Worm (Caenorhabditis elegans) whole organism, L1 larva: ENCODE measurements around the gene H11E01.2.

Experiments used
- ceh-63 ChIP-seq: fragments of 200-800 bp; sonication (Bioruptor generic); optimal IDR thresholded peaks from 2 replicates; lab custom pipeline; 2018; ENCODE audit warnings: mild to moderate bottlenecking, missing genetic modification characterization, missing compliant biosample characterization
- nhr-90 ChIP-seq: sonication (generic microtip); optimal IDR thresholded peaks from 2 replicates; lab custom pipeline; 2016; ENCODE audit warnings: mild to moderate bottlenecking, missing genetic modification characterization, missing compliant biosample characterization; ENCODE audit not compliant: poor library complexity

DNA sequence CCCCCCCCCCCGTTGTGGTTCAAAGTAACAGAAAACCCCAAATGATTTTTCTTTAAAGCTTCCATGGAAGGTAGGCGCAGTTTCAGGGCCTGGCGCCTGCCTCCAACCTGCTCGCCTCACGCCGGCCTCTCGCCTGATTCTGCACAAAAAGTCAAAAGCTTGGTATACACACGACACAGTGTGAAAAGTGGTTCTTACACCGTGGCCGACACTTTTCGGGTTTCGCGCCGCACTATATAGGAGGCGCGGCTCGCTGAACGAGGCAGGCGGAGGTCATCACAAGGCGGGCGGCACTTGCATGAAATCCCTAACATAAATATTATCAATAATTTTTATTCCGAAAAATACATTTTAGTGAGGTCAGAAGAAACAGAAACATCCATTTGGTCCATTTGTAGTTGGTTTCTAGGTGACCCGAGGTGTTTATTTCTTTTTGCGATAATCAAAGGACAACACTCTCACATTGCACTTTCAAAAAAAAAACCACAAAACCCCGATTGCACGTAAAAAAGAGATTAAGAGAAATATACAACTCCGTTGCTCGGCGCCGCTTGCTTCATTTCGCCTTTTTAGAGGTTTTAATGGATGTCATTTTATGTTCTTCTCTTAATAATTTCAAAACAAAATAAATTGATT is 10.1 kb downstream of the H11E01.2 start, which contains the start of gene ZK380.2:
- TF ChIP-seq nhr-90 (no peak), ceh-63 (GFP tag; lab: Kevin White, UChicago) (no peak)
